Fruit fly (Drosophila melanogaster) whole organism, embryonic: ENCODE data around the gene CG17637.

Experiments
- ATbp ChIP-seq: fragments of 200-800 bp; sonication (Bioruptor generic); optimal IDR thresholded peaks from 2 replicates; lab custom pipeline; 2017; ENCODE audit warnings: missing biosample characterization, mild to moderate bottlenecking, missing genetic modification characterization, missing genetic modification reagents
- Asciz ChIP-seq: fragments of 200-800 bp; sonication (Bioruptor generic); optimal IDR thresholded peaks from 2 replicates; lab custom pipeline; 2017; ENCODE audit warnings: missing biosample characterization, mild to moderate bottlenecking, missing genetic modification characterization, missing genetic modification reagents
- Atf6 ChIP-seq: fragments of 200-800 bp; sonication (Bioruptor generic); IDR thresholded peaks from 2 replicates; pipeline ENCODE4 v1.3.6; 2022; ENCODE audit warnings: missing biosample characterization, missing genetic modification characterization
- Bgb ChIP-seq: fragments of 200-800 bp; sonication (Bioruptor generic); IDR thresholded peaks from 2 replicates; pipeline ENCODE4 v1.3.6; 2022; ENCODE audit warnings: missing biosample characterization, missing genetic modification characterization; ENCODE audit not compliant: partially characterized antibody
- CG10321 ChIP-seq: fragments of 200-800 bp; sonication (Bioruptor generic); IDR thresholded peaks from 2 replicates; pipeline ENCODE4 v1.3.6; 2022; ENCODE audit warnings: missing biosample characterization, missing genetic modification characterization
- CG11247 ChIP-seq: fragments of 200-800 bp; sonication (Bioruptor generic); IDR thresholded peaks from 2 replicates; pipeline ENCODE4 v1.3.6; 2022; ENCODE audit warnings: missing biosample characterization, missing genetic modification characterization
- CG11695 ChIP-seq: fragments of 200-800 bp; sonication (Bioruptor generic); IDR thresholded peaks from 3 replicates; pipeline ENCODE4 v1.3.6; 2022; ENCODE audit warnings: missing biosample characterization, missing genetic modification characterization
- CG12391 ChIP-seq: fragments of 200-800 bp; sonication (Bioruptor generic); optimal IDR thresholded peaks from 3 replicates; lab custom pipeline; 2018; ENCODE audit warnings: missing biosample characterization, mild to moderate bottlenecking, missing genetic modification characterization, moderate library complexity
- CG12659 ChIP-seq: fragments of 200-800 bp; sonication (Bioruptor generic); optimal IDR thresholded peaks from 3 replicates; lab custom pipeline; 2017; ENCODE audit warnings: mild to moderate bottlenecking, missing biosample characterization, missing genetic modification reagents, missing genetic modification characterization
- CG13624 ChIP-seq: fragments of 200-800 bp; sonication (Bioruptor generic); optimal IDR thresholded peaks from 2 replicates; lab custom pipeline; 2016; ENCODE audit warnings: missing biosample characterization, missing genetic modification characterization
- CG15479 ChIP-seq: fragments of 200-800 bp; sonication (Bioruptor generic); optimal IDR thresholded peaks from 3 replicates; lab custom pipeline; 2019; ENCODE audit warnings: missing biosample characterization, mild to moderate bottlenecking, missing genetic modification characterization, moderate library complexity
- CG16863 ChIP-seq: fragments of 200-800 bp; sonication (Bioruptor generic); optimal IDR thresholded peaks from 3 replicates; lab custom pipeline; 2016; ENCODE audit warnings: missing biosample characterization, missing genetic modification characterization
- CG17328 ChIP-seq: fragments of 200-800 bp; sonication (Bioruptor generic); IDR thresholded peaks from 2 replicates; pipeline ENCODE4 v1.3.6; 2022; ENCODE audit warnings: missing biosample characterization, missing genetic modification characterization
- CG17359 ChIP-seq: fragments of 200-800 bp; sonication (Bioruptor generic); optimal IDR thresholded peaks from 3 replicates; lab custom pipeline; 2018; ENCODE audit warnings: missing biosample characterization, mild to moderate bottlenecking, missing genetic modification characterization, moderate library complexity
- CG17385 ChIP-seq: fragments of 200-800 bp; sonication (Bioruptor generic); optimal IDR thresholded peaks from 3 replicates; lab custom pipeline; 2018; ENCODE audit warnings: missing biosample characterization, mild to moderate bottlenecking, missing genetic modification characterization
- CG2678 ChIP-seq: fragments of 200-800 bp; sonication (Bioruptor generic); optimal IDR thresholded peaks from 3 replicates; lab custom pipeline; 2019; ENCODE audit warnings: missing biosample characterization, mild to moderate bottlenecking, missing genetic modification characterization, moderate library complexity
- CG3163 ChIP-seq: fragments of 200-800 bp; sonication (Bioruptor generic); optimal IDR thresholded peaks from 3 replicates; lab custom pipeline; 2016; ENCODE audit warnings: missing biosample characterization, missing genetic modification characterization
- CG3281 ChIP-seq: fragments of 200-800 bp; sonication (Bioruptor generic); optimal IDR thresholded peaks from 3 replicates; lab custom pipeline; 2017; ENCODE audit warnings: missing biosample characterization, mild to moderate bottlenecking, missing genetic modification characterization
- CG3407 ChIP-seq: fragments of 200-800 bp; sonication (Bioruptor generic); optimal IDR thresholded peaks from 2 replicates; lab custom pipeline; 2018; ENCODE audit warnings: missing biosample characterization, mild to moderate bottlenecking, missing genetic modification characterization
- CG4730 ChIP-seq: fragments of 200-800 bp; sonication (Bioruptor generic); IDR thresholded peaks from 2 replicates; pipeline ENCODE4 v1.3.6; 2022; ENCODE audit warnings: missing biosample characterization, missing genetic modification characterization
- CG6854 ChIP-seq: fragments of 200-800 bp; sonication (Bioruptor generic); optimal IDR thresholded peaks from 3 replicates; lab custom pipeline; 2017; ENCODE audit warnings: missing biosample characterization, mild to moderate bottlenecking, missing genetic modification characterization
- CrebB ChIP-seq: fragments of 200-800 bp; sonication (Bioruptor generic); optimal IDR thresholded peaks from 3 replicates; lab custom pipeline; 2018; ENCODE audit warnings: missing biosample characterization, mild to moderate bottlenecking, missing genetic modification characterization
- Dek ChIP-seq: fragments of 200-800 bp; sonication (Bioruptor generic); optimal IDR thresholded peaks from 3 replicates; lab custom pipeline; 2019; ENCODE audit warnings: missing biosample characterization, mild to moderate bottlenecking, missing genetic modification characterization, moderate library complexity
- E2f1 ChIP-seq: fragments of 200-800 bp; sonication (Bioruptor generic); IDR thresholded peaks from 2 replicates; pipeline ENCODE4 v1.3.6; 2022; ENCODE audit warnings: missing biosample characterization, missing genetic modification characterization
- HmgZ ChIP-seq: fragments of 200-800 bp; sonication (Bioruptor generic); optimal IDR thresholded peaks from 2 replicates; lab custom pipeline; 2018; ENCODE audit warnings: missing biosample characterization, mild to moderate bottlenecking, missing genetic modification characterization
- Lhr ChIP-seq: fragments of 200-800 bp; sonication (Bioruptor generic); optimal IDR thresholded peaks from 3 replicates; lab custom pipeline; 2017; ENCODE audit warnings: mild to moderate bottlenecking, missing biosample characterization, missing genetic modification reagents, missing genetic modification characterization
- Nf-YB ChIP-seq: fragments of 200-800 bp; sonication (Bioruptor generic); optimal IDR thresholded peaks from 3 replicates; lab custom pipeline; 2019; ENCODE audit warnings: missing biosample characterization, mild to moderate bottlenecking, missing genetic modification characterization, moderate library complexity
- Opbp ChIP-seq: fragments of 200-800 bp; sonication (Bioruptor generic); IDR thresholded peaks from 3 replicates; pipeline ENCODE4 v1.3.6; 2022; ENCODE audit warnings: missing biosample characterization, missing genetic modification characterization; ENCODE audit not compliant: partially characterized antibody
- Pdp1 ChIP-seq, 2 experiments: fragments of 200-800 bp; sonication (Bioruptor generic); optimal IDR thresholded peaks; 3 replicates each; lab custom pipeline; 2016; ENCODE audit warnings: missing biosample characterization in 2 of 2, missing genetic modification characterization in 2 of 2, mild to moderate bottlenecking in 1 of 2, moderate library complexity in 1 of 2
- Side ChIP-seq: fragments of 200-800 bp; sonication (Bioruptor generic); optimal IDR thresholded peaks from 2 replicates; lab custom pipeline; 2016; ENCODE audit warnings: missing biosample characterization, missing genetic modification characterization
- Ssrp ChIP-seq: fragments of 200-800 bp; sonication (Bioruptor generic); optimal IDR thresholded peaks from 2 replicates; lab custom pipeline; 2018; ENCODE audit warnings: missing biosample characterization, mild to moderate bottlenecking, missing genetic modification characterization, moderate library complexity
- TFAM ChIP-seq: fragments of 200-800 bp; sonication (Bioruptor generic); optimal IDR thresholded peaks from 2 replicates; lab custom pipeline; 2017; ENCODE audit warnings: missing biosample characterization, missing genetic modification characterization, inconsistent platforms
- Usf ChIP-seq: fragments of 200-800 bp; sonication (Bioruptor generic); optimal IDR thresholded peaks from 2 replicates; lab custom pipeline; 2017; ENCODE audit warnings: missing genotype, missing biosample characterization, missing genetic modification characterization
- cas ChIP-seq: fragments of 200-800 bp; sonication (Bioruptor generic); IDR thresholded peaks from 2 replicates; pipeline ENCODE4 v1.3.6; 2022; ENCODE audit warnings: missing biosample characterization, missing genetic modification characterization
- dm ChIP-seq: fragments of 200-800 bp; sonication (Bioruptor generic); optimal IDR thresholded peaks from 3 replicates; lab custom pipeline; 2016; ENCODE audit warnings: missing biosample characterization, missing genetic modification characterization
- gro ChIP-seq: fragments of 200-800 bp; sonication (Bioruptor generic); optimal IDR thresholded peaks from 2 replicates; lab custom pipeline; 2016; ENCODE audit warnings: missing biosample characterization, missing genetic modification characterization
- h ChIP-seq: fragments of >200 bp; optimal IDR thresholded peaks from 2 replicates; lab custom pipeline; 2017
- jing ChIP-seq: fragments of 200-800 bp; sonication (Bioruptor generic); optimal IDR thresholded peaks from 2 replicates; lab custom pipeline; 2018; ENCODE audit warnings: missing biosample characterization, mild to moderate bottlenecking, missing genetic modification characterization
- lov ChIP-seq, 2 experiments: fragments of 200-800 bp in 1 of 2; fragments of >200 bp in 1 of 2; sonication (Bioruptor generic) in 1 of 2; IDR thresholded peaks in 1 of 2; optimal IDR thresholded peaks in 1 of 2; 2 replicates in 1 of 2; 3 replicates in 1 of 2; pipeline versions ENCODE4 v1.3.6 to Lab custom; 2017 to 2022; ENCODE audit warnings: missing biosample characterization in 1 of 2, missing genetic modification characterization in 1 of 2
- ranshi ChIP-seq: fragments of 200-800 bp; sonication (Bioruptor generic); IDR thresholded peaks from 2 replicates; pipeline ENCODE4 v1.3.6; 2022; ENCODE audit warnings: missing biosample characterization, missing genetic modification characterization
- seq ChIP-seq: fragments of 200-800 bp; sonication (Bioruptor generic); IDR thresholded peaks from 2 replicates; pipeline ENCODE4 v1.3.6; 2022; ENCODE audit warnings: missing biosample characterization, missing genetic modification characterization
- sob ChIP-seq: fragments of 200-800 bp; sonication (Bioruptor generic); IDR thresholded peaks from 2 replicates; pipeline ENCODE4 v1.3.6; 2022; ENCODE audit warnings: missing biosample characterization, missing genetic modification characterization
- sug ChIP-seq: fragments of 200-800 bp; optimal IDR thresholded peaks from 2 replicates; lab custom pipeline; 2019; ENCODE audit warnings: missing biosample characterization, mild to moderate bottlenecking, missing genetic modification characterization, moderate library complexity
- tap ChIP-seq: fragments of 200-800 bp; optimal IDR thresholded peaks from 3 replicates; lab custom pipeline; 2019; ENCODE audit warnings: missing biosample characterization, mild to moderate bottlenecking, missing genetic modification characterization, moderate library complexity
- tin ChIP-seq: fragments of 200-800 bp; sonication (Bioruptor generic); optimal IDR thresholded peaks from 3 replicates; lab custom pipeline; 2016; ENCODE audit warnings: missing biosample characterization, missing genetic modification characterization
- tna ChIP-seq: fragments of 200-800 bp; sonication (Bioruptor generic); IDR thresholded peaks from 2 replicates; pipeline ENCODE4 v1.3.6; 2022; ENCODE audit warnings: missing biosample characterization, missing genetic modification characterization; ENCODE audit not compliant: partially characterized antibody
- tx ChIP-seq: fragments of 200-800 bp; sonication (Bioruptor generic); optimal IDR thresholded peaks from 2 replicates; lab custom pipeline; 2016; ENCODE audit warnings: missing biosample characterization, missing genetic modification characterization
- vnd ChIP-seq: fragments of 200-800 bp; sonication (Bioruptor generic); IDR thresholded peaks from 3 replicates; pipeline ENCODE4 v1.3.6; 2022; ENCODE audit warnings: missing biosample characterization, missing genetic modification characterization; ENCODE audit not compliant: partially characterized antibody

The CG17637 gene

DNA sequence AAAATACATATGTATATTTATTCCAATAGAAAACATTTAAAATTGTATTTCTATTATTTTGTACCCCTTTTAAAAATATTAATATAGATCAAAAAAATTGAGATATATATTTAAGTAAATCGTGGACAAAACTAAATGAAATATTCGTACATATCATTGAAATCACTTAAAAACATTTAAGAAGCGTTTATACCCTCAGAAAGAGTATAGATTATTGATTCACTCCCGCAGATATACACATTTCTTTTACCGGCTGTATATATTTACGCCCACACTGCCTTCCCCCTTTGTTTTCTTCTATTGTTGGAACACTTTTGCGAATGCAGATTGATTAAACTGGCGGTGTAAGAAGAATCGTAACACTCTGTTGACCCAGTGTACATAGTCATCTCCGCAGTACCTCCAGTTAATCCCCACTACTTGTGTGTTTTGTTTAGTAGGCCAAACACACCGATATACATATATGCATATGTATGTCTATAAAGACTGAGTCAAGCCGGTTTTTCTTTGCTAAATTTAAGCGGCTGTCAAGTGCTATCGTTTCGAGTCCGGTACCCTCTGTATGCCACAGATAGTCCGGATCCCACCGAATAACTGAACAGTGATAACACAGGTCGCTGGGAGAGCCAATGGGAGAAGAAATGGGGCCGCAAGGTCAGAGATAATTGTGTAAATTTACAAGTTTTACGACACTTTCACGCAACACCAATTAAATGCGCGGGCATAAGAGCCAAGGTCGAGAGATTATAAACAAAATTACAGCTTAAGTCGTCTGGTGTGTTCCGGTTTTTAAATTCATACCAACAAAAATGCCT is 32.3 kb upstream of the CG17637 start (continued):
- TF ChIP-seq lov (optimal IDR thresholded peaks at IDR 0.05; lab: Kevin White, UChicago) = no peak
- TF ChIP-seq lov (GFP tag; IDR thresholded peaks at IDR 0.05; lab: Robert Waterston, UW) = no peak
- no peak for TF ChIP-seq Dek (tag; lab: Kevin White, UChicago)
- no peak for TF ChIP-seq CG11247 (GFP tag; lab: Robert Waterston, UW)
- TF ChIP-seq ATbp (GFP tag; lab: Kevin White, UChicago) = peak; percentile 90
- no peak for TF ChIP-seq E2f1
- TF ChIP-seq CG16863 (GFP tag; lab: Kevin White, UChicago) = peak; percentile 74
- TF ChIP-seq CG6854 (GFP tag; lab: Kevin White, UChicago) = peak; percentile 55
- no peak for TF ChIP-seq seq (GFP tag; lab: Robert Waterston, UW)
- TF ChIP-seq CG2678 = peak; percentile 67
- TF ChIP-seq CG15479 (GFP tag; lab: Kevin White, UChicago) = peak; percentile 5
- TF ChIP-seq CrebB (tag; lab: Kevin White, UChicago) = peak; percentile 69
- no peak for TF ChIP-seq cas (GFP tag; lab: Robert Waterston, UW)
- no peak for TF ChIP-seq tna
- peak; percentile 43 for TF ChIP-seq CG3163 (GFP tag; lab: Kevin White, UChicago)
- TF ChIP-seq CG13624 = peak; percentile 0
- no peak for TF ChIP-seq sob (GFP tag; lab: Robert Waterston, UW)
- TF ChIP-seq CG3281 = peak; percentile 6
- peak; percentile 54 for TF ChIP-seq TFAM
- TF ChIP-seq tap (tag; lab: Kevin White, UChicago) = peak; percentile 12
- TF ChIP-seq jing = no peak
- no peak for TF ChIP-seq sug (tag; lab: Kevin White, UChicago)
- peak; percentile 79 for TF ChIP-seq Asciz
- TF ChIP-seq Nf-YB (GFP tag; lab: Kevin White, UChicago) = peak; percentile 33
- no peak for TF ChIP-seq Opbp (GFP tag; lab: Robert Waterston, UW)
- TF ChIP-seq Side = peak; percentile 61
- TF ChIP-seq CG12391 = peak; percentile 25
- peak; percentile 14 for TF ChIP-seq HmgZ (tag; lab: Kevin White, UChicago)
- TF ChIP-seq CG12659 = peak; percentile 25
- no peak for TF ChIP-seq h (lab: Kevin White, UChicago)
- no peak for TF ChIP-seq tin (GFP tag; lab: Kevin White, UChicago)
- no peak for TF ChIP-seq Usf (GFP tag; lab: Kevin White, UChicago)
- TF ChIP-seq CG17359 = peak; percentile 59
- peak; percentile 49; the same call in 2 of the 3 replicates for TF ChIP-seq CG11695 (GFP tag; lab: Robert Waterston, UW)
- TF ChIP-seq Pdp1 (GFP tag; optimal IDR thresholded peaks at IDR 0.05; lab: Kevin White, UChicago) = peak; percentile 20 to 61
- no peak for TF ChIP-seq CG4730
- TF ChIP-seq Bgb = no peak
- no peak for TF ChIP-seq vnd (GFP tag; lab: Robert Waterston, UW)
- TF ChIP-seq CG17328 (GFP tag; lab: Robert Waterston, UW) = peak; percentile 32; the same call in 1 of the 2 replicates
- 0 out of 2 replicates have a peak, but pooled peaks have one; percentile 29 for TF ChIP-seq Atf6 (GFP tag; lab: Robert Waterston, UW)
- TF ChIP-seq CG10321 (GFP tag; lab: Robert Waterston, UW) = 0 out of 2 replicates have a peak, but pooled peaks have one; percentile 14
- peak; percentile 77 for TF ChIP-seq CG3407
- peak; percentile 43 for TF ChIP-seq Lhr
- peak; percentile 43 for TF ChIP-seq CG17385 (GFP tag; lab: Kevin White, UChicago)
- TF ChIP-seq gro (GFP tag; lab: Kevin White, UChicago) = peak; percentile 21
- TF ChIP-seq tx (GFP tag; lab: Kevin White, UChicago) = no peak
- peak; percentile 25 for TF ChIP-seq dm (GFP tag; lab: Kevin White, UChicago)
- no peak for TF ChIP-seq ranshi (GFP tag; lab: Robert Waterston, UW)
- TF ChIP-seq Ssrp (tag; lab: Kevin White, UChicago) = no peak
